Worm (Caenorhabditis elegans) whole organism, L3 larva: ENCODE measurements around the gene ppat-1.

Source experiments
- ZK546.5 ChIP-seq: sonication (generic microtip); optimal IDR thresholded peaks from 2 replicates; lab custom pipeline; 2017; ENCODE audit warnings: missing biosample characterization, missing genetic modification characterization
- aly-2 ChIP-seq: fragments of 150-350 bp; optimal IDR thresholded peaks from 2 replicates; lab custom pipeline; 2014; ENCODE audit warnings: missing biosample characterization, missing genetic modification characterization
- ama-1 ChIP-seq: fragments of 150-350 bp; optimal IDR thresholded peaks from 2 replicates; lab custom pipeline; 2018
- ceh-16 ChIP-seq: sonication (generic microtip); optimal IDR thresholded peaks from 2 replicates; lab custom pipeline; 2017; ENCODE audit warnings: missing biosample characterization, missing genetic modification characterization
- daf-12 ChIP-seq: fragments of 150-350 bp; optimal IDR thresholded peaks from 2 replicates; lab custom pipeline; 2014; ENCODE audit warnings: missing biosample characterization, missing genetic modification reagents, missing genetic modification characterization
- egl-27 ChIP-seq: sonication (generic microtip); optimal IDR thresholded peaks from 4 replicates; lab custom pipeline; 2017; ENCODE audit warnings: missing biosample characterization, missing genetic modification reagents, missing genetic modification characterization
- elt-1 ChIP-seq: fragments of 150-350 bp; optimal IDR thresholded peaks from 2 replicates; lab custom pipeline; 2014; ENCODE audit warnings: missing biosample characterization, missing genetic modification characterization
- elt-2 ChIP-seq: sonication (generic microtip); optimal IDR thresholded peaks from 2 replicates; lab custom pipeline; 2016; ENCODE audit warnings: missing genetic modification reagents, mild to moderate bottlenecking, missing genetic modification characterization, missing compliant biosample characterization
- elt-3 ChIP-seq, 3 experiments: fragments of 150-350 bp in 1 of 3; sonication (generic microtip) in 2 of 3; optimal IDR thresholded peaks; 2 replicates in 2 of 3; 4 replicates in 1 of 3; lab custom pipeline; 2014 to 2017; ENCODE audit warnings: missing biosample characterization in 3 of 3, missing genetic modification characterization in 3 of 3
- eor-1 ChIP-seq, 2 experiments: fragments of 150-350 bp; optimal IDR thresholded peaks; 2 replicates each; lab custom pipeline; 2014 to 2018; ENCODE audit warnings: missing biosample characterization in 2 of 2, missing genetic modification characterization in 2 of 2
- fkh-2 ChIP-seq: fragments of 150-350 bp; optimal IDR thresholded peaks from 2 replicates; lab custom pipeline; 2014; ENCODE audit warnings: missing biosample characterization, missing genetic modification reagents, missing genetic modification characterization
- fos-1 ChIP-seq: fragments of 150-350 bp; optimal IDR thresholded peaks from 2 replicates; lab custom pipeline; 2014; ENCODE audit warnings: missing biosample characterization, missing genetic modification characterization
- hmg-11 ChIP-seq: sonication (generic microtip); optimal IDR thresholded peaks from 2 replicates; lab custom pipeline; 2016; ENCODE audit warnings: missing genetic modification characterization, missing compliant biosample characterization
- jun-1 ChIP-seq: fragments of 150-350 bp; optimal IDR thresholded peaks from 2 replicates; lab custom pipeline; 2014; ENCODE audit warnings: missing biosample characterization, missing genetic modification reagents, missing genetic modification characterization
- lin-15B ChIP-seq: fragments of 150-350 bp; optimal IDR thresholded peaks from 2 replicates; lab custom pipeline; 2014; ENCODE audit warnings: missing biosample characterization, missing genetic modification characterization
- lin-39 ChIP-seq: fragments of 150-350 bp; optimal IDR thresholded peaks from 2 replicates; lab custom pipeline; 2018; ENCODE audit warnings: missing biosample characterization, missing genetic modification reagents, missing genetic modification characterization
- lsy-12 ChIP-seq: sonication (generic microtip); optimal IDR thresholded peaks from 2 replicates; lab custom pipeline; 2016; ENCODE audit warnings: mild to moderate bottlenecking, missing genetic modification characterization, missing compliant biosample characterization
- mdl-1 ChIP-seq: fragments of 150-350 bp; optimal IDR thresholded peaks from 2 replicates; lab custom pipeline; 2014; ENCODE audit warnings: missing biosample characterization, missing genetic modification characterization
- mml-1 ChIP-seq: fragments of 150-350 bp; sonication (generic microtip); optimal IDR thresholded peaks from 3 replicates; lab custom pipeline; 2014; ENCODE audit warnings: missing biosample characterization, missing genetic modification characterization
- nfya-1 ChIP-seq: sonication (generic microtip); optimal IDR thresholded peaks from 2 replicates; lab custom pipeline; 2017; ENCODE audit warnings: missing genetic modification characterization, mild to moderate bottlenecking, missing compliant biosample characterization, antibody characterized with exemption, moderate library complexity; ENCODE audit not compliant: insufficient read depth
- nhr-11 ChIP-seq: fragments of 150-350 bp; optimal IDR thresholded peaks from 2 replicates; lab custom pipeline; 2014; ENCODE audit warnings: missing biosample characterization, missing genetic modification characterization
- nhr-23 ChIP-seq: fragments of 150-350 bp; optimal IDR thresholded peaks from 2 replicates; lab custom pipeline; 2014; ENCODE audit warnings: missing biosample characterization, missing genetic modification reagents, missing genetic modification characterization
- nhr-237 ChIP-seq: fragments of 150-350 bp; optimal IDR thresholded peaks from 2 replicates; lab custom pipeline; 2014; ENCODE audit warnings: missing biosample characterization, missing genetic modification characterization
- nhr-25 ChIP-seq: sonication (generic microtip); optimal IDR thresholded peaks from 2 replicates; lab custom pipeline; 2017; ENCODE audit warnings: missing biosample characterization, missing genetic modification characterization
- nhr-28 ChIP-seq: fragments of 150-350 bp; optimal IDR thresholded peaks from 2 replicates; lab custom pipeline; 2014; ENCODE audit warnings: missing biosample characterization, missing genetic modification characterization
- nhr-43 ChIP-seq: sonication (generic microtip); optimal IDR thresholded peaks from 2 replicates; lab custom pipeline; 2016; ENCODE audit warnings: mild to moderate bottlenecking, missing genetic modification characterization, missing compliant biosample characterization; ENCODE audit not compliant: poor library complexity, severe bottlenecking
- nhr-67 ChIP-seq: fragments of 150-350 bp; optimal IDR thresholded peaks from 2 replicates; lab custom pipeline; 2014; ENCODE audit warnings: missing biosample characterization, missing genetic modification characterization
- nhr-76 ChIP-seq: fragments of 150-350 bp; sonication (generic microtip); optimal IDR thresholded peaks from 5 replicates; lab custom pipeline; 2014; ENCODE audit warnings: missing biosample characterization, missing genetic modification characterization
- nhr-77 ChIP-seq: fragments of 150-350 bp; optimal IDR thresholded peaks from 2 replicates; lab custom pipeline; 2014; ENCODE audit warnings: missing biosample characterization, missing genetic modification characterization
- pha-4 ChIP-seq: fragments of 150-350 bp; optimal IDR thresholded peaks from 2 replicates; lab custom pipeline; 2014; ENCODE audit warnings: missing biosample characterization, missing genetic modification reagents, missing genetic modification characterization
- snpc-4 ChIP-seq: fragments of 150-350 bp; optimal IDR thresholded peaks from 2 replicates; lab custom pipeline; 2014; ENCODE audit warnings: missing biosample characterization, missing genetic modification characterization
- unc-39 ChIP-seq: sonication (generic microtip); optimal IDR thresholded peaks from 4 replicates; lab custom pipeline; 2017; ENCODE audit warnings: missing biosample characterization, missing genetic modification characterization
- unc-62 ChIP-seq: fragments of 150-350 bp; sonication (generic microtip); optimal IDR thresholded peaks from 4 replicates; lab custom pipeline; 2014; ENCODE audit warnings: missing biosample characterization, missing genetic modification reagents, missing genetic modification characterization
- zag-1 ChIP-seq: fragments of 150-350 bp; optimal IDR thresholded peaks from 2 replicates; lab custom pipeline; 2014; ENCODE audit warnings: missing biosample characterization, missing genetic modification characterization
- ztf-4 ChIP-seq: fragments of 150-350 bp; optimal IDR thresholded peaks from 2 replicates; lab custom pipeline; 2014; ENCODE audit warnings: missing biosample characterization, missing genetic modification characterization

ppat-1 gene

ce11 chrIII:4649363-4649768 is 39.7 kb upstream of the ppat-1 start (continued):
- TF ChIP-seq unc-62 (GFP tag; lab: Kevin White, UChicago): peak; percentile 56
- TF ChIP-seq snpc-4 (tag; lab: Kevin White, UChicago): peak; percentile 83
- TF ChIP-seq nhr-28: no peak
- peak; percentile 94 for TF ChIP-seq pha-4 (tag; lab: Kevin White, UChicago)
- peak; percentile 21 for TF ChIP-seq nhr-76 (tag; lab: Kevin White, UChicago)
- TF ChIP-seq nhr-43 (tag; lab: Kevin White, UChicago): peak; percentile 93
- peak; percentile 90 for TF ChIP-seq nfya-1 (tag; lab: Kevin White, UChicago)
- no peak for TF ChIP-seq nhr-237
- TF ChIP-seq elt-3 (tag; optimal IDR thresholded peaks at IDR 0.05; lab: Kevin White, UChicago): peak in 1 of 3 experiments; percentile 93
- peak; percentile 87 for TF ChIP-seq lin-15B (tag; lab: Kevin White, UChicago)
- TF ChIP-seq fos-1 (tag; lab: Kevin White, UChicago): peak; percentile 28
- no peak for TF ChIP-seq ZK546.5 (tag; lab: Kevin White, UChicago)
- TF ChIP-seq ztf-4 (tag; lab: Kevin White, UChicago): peak; percentile 15
- TF ChIP-seq elt-1 (tag; lab: Kevin White, UChicago): peak; percentile 25
- no peak for TF ChIP-seq daf-12 (tag; lab: Kevin White, UChicago)
- no peak for TF ChIP-seq fkh-2 (tag; lab: Kevin White, UChicago)

DNA sequence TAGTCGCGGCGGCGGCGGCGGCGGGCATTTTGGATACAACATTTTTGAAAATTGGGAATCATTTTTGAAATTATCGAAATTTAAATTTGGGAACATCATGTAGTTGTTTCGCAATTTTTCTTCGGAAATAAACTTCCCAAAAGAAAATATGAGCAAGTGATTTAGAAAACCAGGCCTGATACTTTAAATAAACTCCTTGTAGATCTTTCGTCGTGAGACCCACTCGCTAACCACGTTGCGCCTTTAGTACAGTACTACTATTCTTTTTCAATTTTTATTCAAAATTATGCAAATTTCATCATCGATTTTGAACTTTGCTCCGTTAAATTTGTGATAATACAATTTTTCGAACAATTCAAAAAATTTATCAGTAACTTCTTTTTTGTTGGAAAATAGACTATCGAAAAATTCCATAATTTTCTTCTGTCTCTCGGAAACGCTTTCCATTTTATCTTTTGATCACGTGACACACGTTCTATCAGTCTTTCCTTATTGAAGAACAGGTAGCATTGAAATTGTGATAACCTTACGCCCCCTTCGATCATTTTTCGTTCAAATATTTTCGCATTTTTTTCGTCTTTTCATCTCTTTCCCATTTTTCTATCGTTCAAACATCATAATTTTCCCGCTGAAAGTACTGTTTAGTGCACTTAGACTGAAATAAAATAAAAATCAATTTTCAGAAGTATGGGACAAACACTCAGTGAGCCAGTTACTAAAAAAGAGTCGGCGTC is 39.1 kb upstream of the ppat-1 start, which contains the start of gene ppm-2:
Gene ppm-2 (plus strand): TSS at position 684 of the 734 bp plus-strand sequence.
- TF ChIP-seq egl-27 (tag; lab: Kevin White, UChicago) (no peak), mdl-1 (peak; percentile 5), zag-1 (tag; lab: Kevin White, UChicago) (no peak), ama-1 (peak; percentile 12), aly-2 (tag; lab: Kevin White, UChicago) (no peak), eor-1 (tag; optimal IDR thresholded peaks at IDR 0.05; lab: Kevin White, UChicago) (no peak), jun-1 (tag; lab: Kevin White, UChicago) (peak; percentile 8), nhr-25 (tag; lab: Kevin White, UChicago) (peak; percentile 15), elt-2 (tag; lab: Kevin White, UChicago) (peak; percentile 63), daf-12 (tag; lab: Kevin White, UChicago) (no peak), nhr-23 (tag; lab: Kevin White, UChicago) (peak; percentile 39)

- no peak for TF ChIP-seq jun-1 (tag; lab: Kevin White, UChicago)
- no peak for TF ChIP-seq elt-3 (tag; optimal IDR thresholded peaks at IDR 0.05; lab: Kevin White, UChicago)
- TF ChIP-seq pha-4 (tag; lab: Kevin White, UChicago): no peak
- TF ChIP-seq ceh-16 (tag; lab: Kevin White, UChicago): no peak
- TF ChIP-seq unc-39 (tag; lab: Kevin White, UChicago): no peak
- no peak for TF ChIP-seq nhr-67 (tag; lab: Kevin White, UChicago)
- no peak for TF ChIP-seq aly-2 (tag; lab: Kevin White, UChicago)
- no peak for TF ChIP-seq elt-2 (tag; lab: Kevin White, UChicago)
- TF ChIP-seq hmg-11 (tag; lab: Kevin White, UChicago): no peak
- no peak for TF ChIP-seq eor-1 (tag; optimal IDR thresholded peaks at IDR 0.05; lab: Kevin White, UChicago)
- no peak for TF ChIP-seq nhr-25 (tag; lab: Kevin White, UChicago)
- no peak for TF ChIP-seq nhr-43 (tag; lab: Kevin White, UChicago)
- TF ChIP-seq lin-39: no peak
- no peak for TF ChIP-seq nhr-77 (tag; lab: Kevin White, UChicago)
- no peak for TF ChIP-seq ztf-4 (tag; lab: Kevin White, UChicago)
- TF ChIP-seq mml-1 (tag; lab: Kevin White, UChicago): no peak
- TF ChIP-seq nhr-11 (tag; lab: Kevin White, UChicago): no peak
- TF ChIP-seq, all 47 proteins: peak for 0
These were observed 35.7 kb upstream of the ppat-1 start for ce11 chrIII:4653374-4653773.

ce11 chrIII:4653912-4654311 is 35.2 kb upstream of the ppat-1 start:
- no peak for TF ChIP-seq nhr-25 (tag; lab: Kevin White, UChicago)
- TF ChIP-seq lsy-12: peak; percentile 27
- peak; percentile 19 for TF ChIP-seq ama-1
- TF ChIP-seq nhr-43 (tag; lab: Kevin White, UChicago): peak; percentile 66
- TF ChIP-seq, all 47 proteins: peak for 3
